Worm (Caenorhabditis elegans): ENCODE data around the gene C05B5.12.

ce11 chrIII:9972192-9972811 lies 14.9 kb upstream of the C05B5.12 start:
- TF ChIP-seq pqm-1 (tag; optimal IDR thresholded peaks at IDR 0.05) (no peak), ama-1 (optimal IDR thresholded peaks at IDR 0.05) (no peak), nhr-11 (tag; optimal IDR thresholded peaks at IDR 0.05) (no peak), pax-1 (tag; optimal IDR thresholded peaks at IDR 0.05) (no peak), syd-9 (tag; optimal IDR thresholded peaks at IDR 0.05) (no peak), ahr-1 (tag; optimal IDR thresholded peaks at IDR 0.05) (no peak), pha-4 (tag; optimal IDR thresholded peaks at IDR 0.05) (no peak), sox-4 (tag; optimal IDR thresholded peaks at IDR 0.05) (no peak)

Measured in whole organism, late embryonic.